Fruit fly (Drosophila melanogaster) whole organism: ENCODE measurements around the gene CG9312.
A peak's percentile ranks its signal among the peaks of the same experiment; 100 is the strongest.

Source experiments
- CG8478 ChIP-seq: fragments of >200 bp; optimal IDR thresholded peaks from 2 replicates; lab custom pipeline; 2018; ENCODE audit warnings: inconsistent platforms
- Dll ChIP-seq: fragments of >200 bp; optimal IDR thresholded peaks from 2 replicates; lab custom pipeline; 2017
- EcR ChIP-seq, 2 experiments: fragments of >200 bp; optimal IDR thresholded peaks; 2 replicates each; lab custom pipeline; 2017; ENCODE audit warnings: missing biosample characterization in 2 of 2, missing genetic modification characterization in 2 of 2, missing genetic modification reagents in 2 of 2
- pan ChIP-seq: fragments of >200 bp; optimal IDR thresholded peaks from 2 replicates; lab custom pipeline; 2017
- psq ChIP-seq: fragments of >200 bp; optimal IDR thresholded peaks from 2 replicates; lab custom pipeline; 2017
- usp ChIP-seq: fragments of >200 bp; optimal IDR thresholded peaks from 2 replicates; lab custom pipeline; 2017; ENCODE audit warnings: missing biosample characterization, missing genetic modification characterization, mixed read lengths

CG9312 gene

DNA sequence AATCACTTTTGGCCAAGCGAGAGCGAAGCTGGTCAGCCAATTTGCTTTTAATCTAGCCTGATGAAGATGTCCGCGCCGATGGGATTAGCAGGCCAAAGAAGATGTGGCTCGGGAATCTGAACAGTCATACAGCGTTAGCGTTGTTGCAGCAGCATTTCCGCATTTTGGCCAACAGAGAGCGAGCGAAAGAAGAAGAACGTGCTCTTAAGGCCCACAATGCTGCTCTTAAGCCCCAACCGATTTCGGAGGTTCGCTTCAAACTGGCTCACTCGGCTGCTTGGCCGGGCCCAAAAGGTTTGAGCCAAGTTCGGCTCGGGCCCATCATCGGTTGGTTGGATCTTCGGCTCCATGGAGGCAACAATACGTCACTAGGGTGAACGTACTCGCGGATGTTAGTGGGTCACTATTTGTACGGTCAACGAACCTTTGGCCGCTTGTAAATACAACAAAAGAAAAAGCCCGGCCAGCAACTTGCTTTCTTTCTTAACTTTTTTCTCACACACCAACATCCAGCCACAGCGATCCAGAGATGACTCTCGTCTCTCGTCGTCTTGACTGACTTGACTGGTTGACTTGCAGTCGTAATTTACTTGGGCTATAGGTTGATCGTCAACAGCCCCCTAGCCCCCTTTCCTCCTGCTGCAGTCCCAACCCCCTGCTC, 24.2 kb downstream of the CG9312 start:
- TF ChIP-seq Dll (lab: Kevin White, UChicago) (no peak), EcR (GFP tag; optimal IDR thresholded peaks at IDR 0.05; lab: Kevin White, UChicago) (peak; percentile 88 to 98), usp (GFP tag; lab: Kevin White, UChicago) (no peak), pan (lab: Kevin White, UChicago) (no peak)

DNA sequence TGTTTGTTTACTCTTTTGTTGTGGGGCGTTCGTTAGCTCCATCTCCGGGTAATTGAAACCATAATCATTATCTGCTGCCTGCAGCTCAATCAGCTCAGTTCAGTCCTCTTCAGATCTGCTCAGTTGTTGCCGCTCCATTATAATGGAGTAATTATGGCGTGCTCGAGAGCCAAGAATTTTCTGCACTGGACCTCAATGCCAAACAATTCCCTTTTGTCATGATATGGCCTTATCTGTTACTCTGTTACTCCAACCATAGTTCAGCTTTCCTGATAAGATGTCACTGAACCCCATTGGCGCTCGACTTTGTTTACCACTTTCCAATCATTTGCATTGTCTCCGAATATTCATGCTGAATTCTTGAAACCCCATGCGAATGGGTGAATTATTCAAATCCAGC, 25.3 kb downstream of the CG9312 start:
- TF ChIP-seq pan (lab: Kevin White, UChicago) (no peak), EcR (GFP tag; optimal IDR thresholded peaks at IDR 0.05; lab: Kevin White, UChicago) (peak; percentile 50 to 56)

DNA sequence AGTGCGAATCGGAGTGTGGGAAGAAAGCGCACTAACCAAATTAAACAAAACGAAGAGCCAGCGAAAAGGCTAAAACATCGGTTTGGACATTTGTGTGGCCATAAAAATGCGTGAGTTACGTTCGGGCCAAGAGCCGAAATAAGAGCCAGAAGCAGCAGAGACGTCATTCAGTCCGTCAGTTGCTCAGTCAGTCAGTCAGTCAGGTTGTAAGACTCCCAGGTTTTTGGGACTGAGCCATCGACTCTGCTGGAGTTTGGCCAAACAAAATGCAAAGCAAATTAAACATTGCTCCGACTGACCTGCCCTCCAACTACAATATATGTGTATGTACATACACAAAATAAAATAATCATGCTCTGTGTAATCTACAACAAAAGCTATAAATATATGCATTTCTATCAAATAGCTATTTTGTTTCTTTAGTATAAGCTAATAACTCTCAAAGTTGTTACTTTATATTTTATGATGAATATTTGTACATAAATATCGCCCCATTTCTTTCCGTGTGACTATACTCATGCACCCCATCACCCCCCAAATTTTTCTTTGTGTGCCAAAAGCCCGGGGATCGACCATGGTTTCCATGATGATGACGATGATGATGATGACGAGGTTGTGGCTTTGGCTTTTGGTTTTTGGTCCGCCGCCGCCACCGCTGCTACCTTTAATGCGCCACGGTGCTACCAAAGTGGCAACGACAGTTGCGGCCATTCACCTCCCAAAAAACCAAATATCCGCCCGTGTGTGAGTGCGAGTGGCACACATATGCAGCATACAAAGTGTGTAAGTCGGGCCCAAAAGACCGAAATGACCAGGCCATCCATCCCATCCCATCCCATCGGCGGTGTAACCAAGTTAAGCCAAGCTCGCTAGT, 27.8 kb downstream of the CG9312 start:
- TF ChIP-seq EcR (GFP tag; optimal IDR thresholded peaks at IDR 0.05; lab: Kevin White, UChicago) (peak in 1 of 2 experiments; percentile 60), CG8478 (lab: Kevin White, UChicago) (no peak)

DNA sequence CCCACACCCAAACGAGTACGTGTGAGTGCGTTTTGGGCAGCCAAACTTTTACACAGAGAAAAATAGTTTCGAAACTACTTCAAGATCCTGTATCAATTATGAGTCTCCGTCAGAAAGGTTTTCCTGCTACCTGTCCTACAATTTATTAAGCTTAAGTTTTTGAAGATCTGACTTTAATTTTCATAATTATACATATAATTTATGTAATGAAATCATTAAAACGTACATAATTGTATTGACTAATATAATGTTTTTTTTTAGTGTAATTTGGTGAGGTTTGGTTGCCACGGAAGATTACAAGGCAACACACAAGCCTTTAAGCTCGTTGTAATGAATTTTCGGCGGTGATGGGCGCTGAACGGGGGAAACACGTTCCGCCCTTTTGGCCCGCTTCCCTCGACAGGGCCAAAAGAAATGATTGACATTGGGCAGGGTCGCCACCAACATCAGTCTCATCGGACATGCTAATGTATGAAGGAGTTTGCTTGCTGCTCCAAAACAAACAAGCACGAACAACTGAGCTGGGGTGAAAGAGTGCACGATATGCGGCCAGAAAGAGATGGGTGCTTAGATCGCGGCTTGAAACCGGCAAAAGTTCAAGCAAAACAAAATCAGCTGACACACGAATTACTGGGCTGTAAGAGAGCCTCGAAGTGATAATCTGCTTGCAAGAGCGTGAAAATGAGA, 28.6 kb downstream of the CG9312 start:
- TF ChIP-seq EcR (GFP tag; optimal IDR thresholded peaks at IDR 0.05; lab: Kevin White, UChicago), result no peak
- TF ChIP-seq Dll (lab: Kevin White, UChicago), result no peak
- TF ChIP-seq pan (lab: Kevin White, UChicago), result no peak
- TF ChIP-seq CG8478 (lab: Kevin White, UChicago), result no peak
- TF ChIP-seq usp (GFP tag; lab: Kevin White, UChicago), result no peak
- TF ChIP-seq psq (lab: Kevin White, UChicago), result no peak

DNA sequence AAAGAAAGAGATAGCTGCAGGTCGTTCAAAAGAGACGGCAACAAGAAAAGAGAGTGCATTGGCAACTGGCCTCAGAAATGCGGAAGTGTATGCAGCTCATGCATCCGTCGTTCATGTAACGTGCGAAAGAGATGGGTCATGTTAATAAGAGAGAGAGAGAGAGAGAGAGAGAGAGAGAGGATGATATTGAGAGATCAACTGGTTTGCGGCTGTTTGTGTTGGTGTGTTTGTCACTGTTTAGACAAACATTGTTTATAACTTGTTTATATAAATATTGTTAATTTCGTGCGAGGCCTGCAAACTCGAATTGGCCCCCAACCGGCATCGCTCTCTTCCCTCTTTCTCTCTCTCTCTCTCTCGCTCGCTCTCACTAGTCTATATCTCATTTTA, 29.1 kb downstream of the CG9312 start:
- TF ChIP-seq Dll (lab: Kevin White, UChicago) (peak; percentile 50), EcR (GFP tag; optimal IDR thresholded peaks at IDR 0.05; lab: Kevin White, UChicago) (peak in 1 of 2 experiments; percentile 80), usp (GFP tag; lab: Kevin White, UChicago) (no peak), CG8478 (lab: Kevin White, UChicago) (peak; percentile 84)

DNA sequence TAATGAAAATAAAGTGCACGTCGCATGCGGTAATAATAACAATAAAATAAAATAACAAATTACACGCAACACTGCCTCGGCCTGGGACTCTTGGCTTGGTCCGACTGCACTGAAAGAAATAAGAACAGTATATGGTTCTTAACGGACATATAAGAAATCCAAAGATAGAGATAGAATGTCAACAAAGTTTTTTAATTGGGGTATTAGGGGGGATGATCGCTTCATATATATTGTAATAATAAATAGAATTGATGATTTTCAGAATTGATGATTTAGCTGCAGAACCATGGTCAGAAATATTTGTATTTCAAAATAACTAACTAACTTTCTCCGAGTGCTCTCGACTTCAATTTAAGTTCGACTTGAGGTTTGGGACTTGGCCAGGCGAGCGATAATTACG, 30.5 kb downstream of the CG9312 start:
- TF ChIP-seq usp (GFP tag; lab: Kevin White, UChicago) (no peak), pan (lab: Kevin White, UChicago) (no peak), CG8478 (lab: Kevin White, UChicago) (no peak), Dll (lab: Kevin White, UChicago) (no peak), psq (lab: Kevin White, UChicago) (no peak), EcR (GFP tag; optimal IDR thresholded peaks at IDR 0.05; lab: Kevin White, UChicago) (no peak)

DNA sequence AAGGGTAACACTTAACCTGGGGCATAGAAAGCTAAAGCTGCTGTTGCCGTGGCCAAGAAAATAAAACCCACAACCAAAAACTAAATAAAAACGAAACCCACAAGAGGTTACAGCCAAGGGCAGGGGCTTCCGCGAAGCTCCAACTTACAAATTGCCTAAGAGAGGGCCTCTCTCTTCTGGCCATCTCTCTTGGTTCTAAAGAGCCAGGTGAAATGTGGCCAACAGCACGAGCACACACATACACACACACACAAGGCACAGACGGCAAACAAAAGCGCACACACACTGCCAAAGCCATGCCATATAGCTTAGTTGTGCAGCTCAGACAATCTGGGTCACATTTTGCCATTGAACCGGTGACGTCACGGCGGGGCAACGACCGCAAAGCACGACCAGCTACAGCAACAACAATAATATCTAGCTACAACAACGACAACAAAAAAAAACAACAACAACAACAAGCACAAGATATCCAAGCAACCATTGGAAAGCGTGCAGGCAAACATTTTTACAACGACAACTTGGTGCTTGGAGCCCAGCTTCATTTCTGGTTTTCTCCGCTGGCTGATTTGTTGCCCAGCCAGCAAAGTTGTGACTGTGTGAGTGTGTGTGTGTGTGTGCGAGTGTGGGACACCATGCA, 31.2 kb downstream of the CG9312 start:
- TF ChIP-seq Dll (lab: Kevin White, UChicago) (peak; percentile 36), pan (lab: Kevin White, UChicago) (no peak), EcR (GFP tag; optimal IDR thresholded peaks at IDR 0.05; lab: Kevin White, UChicago) (peak; percentile 89 to 99), psq (lab: Kevin White, UChicago) (no peak)

DNA sequence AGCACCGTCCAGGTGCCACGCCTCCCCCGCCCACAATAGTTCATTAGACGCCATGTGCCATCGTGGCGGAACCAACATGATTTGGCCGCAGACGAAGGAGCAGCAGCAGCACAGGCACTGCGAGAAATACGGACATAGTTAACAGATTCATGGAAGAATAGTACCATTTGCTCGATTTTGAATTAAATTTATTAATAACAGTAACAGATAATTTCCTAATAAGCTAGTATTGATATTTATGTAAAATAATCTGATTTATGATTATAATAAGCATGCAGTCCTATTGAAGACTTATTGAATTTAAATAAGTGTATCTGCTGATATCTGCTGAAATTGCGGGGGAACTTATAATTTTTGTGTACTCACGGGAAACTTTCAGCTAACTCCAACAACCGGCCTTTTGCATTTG, 31.7 kb downstream of the CG9312 start:
- TF ChIP-seq Dll (lab: Kevin White, UChicago) (no peak), pan (lab: Kevin White, UChicago) (no peak), usp (GFP tag; lab: Kevin White, UChicago) (no peak), psq (lab: Kevin White, UChicago) (no peak), EcR (GFP tag; optimal IDR thresholded peaks at IDR 0.05; lab: Kevin White, UChicago) (no peak), CG8478 (lab: Kevin White, UChicago) (no peak)

DNA sequence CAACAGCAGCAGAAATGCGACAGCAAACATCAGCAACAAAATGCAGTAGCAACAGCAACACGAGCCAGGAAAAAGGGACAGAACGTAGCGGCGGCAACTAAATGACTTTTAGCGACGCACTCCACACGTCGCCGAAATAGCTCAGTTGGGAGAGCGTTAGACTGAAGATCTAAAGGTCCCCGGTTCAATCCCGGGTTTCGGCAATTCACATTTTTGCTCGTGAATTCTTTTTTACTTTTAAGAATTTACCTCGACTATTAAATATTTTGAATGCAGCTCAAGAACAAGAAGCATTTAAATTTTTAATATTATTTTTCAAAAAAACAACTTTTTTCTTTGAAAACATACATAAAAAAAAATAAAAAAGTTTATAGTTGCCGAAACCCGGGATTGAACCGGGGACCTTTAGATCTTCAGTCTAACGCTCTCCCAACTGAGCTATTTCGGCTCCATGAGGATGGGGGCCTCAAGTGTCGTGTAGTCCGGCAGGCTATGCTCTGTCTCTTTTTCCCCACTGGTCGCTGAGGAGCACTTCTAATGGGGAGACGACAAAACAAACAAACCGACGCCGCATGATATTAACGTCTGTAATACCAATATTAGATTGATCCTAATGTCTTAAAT, 32.4 kb downstream of the CG9312 start:
- TF ChIP-seq usp (GFP tag; lab: Kevin White, UChicago) (no peak), pan (lab: Kevin White, UChicago) (no peak), psq (lab: Kevin White, UChicago) (no peak), CG8478 (lab: Kevin White, UChicago) (no peak)

DNA sequence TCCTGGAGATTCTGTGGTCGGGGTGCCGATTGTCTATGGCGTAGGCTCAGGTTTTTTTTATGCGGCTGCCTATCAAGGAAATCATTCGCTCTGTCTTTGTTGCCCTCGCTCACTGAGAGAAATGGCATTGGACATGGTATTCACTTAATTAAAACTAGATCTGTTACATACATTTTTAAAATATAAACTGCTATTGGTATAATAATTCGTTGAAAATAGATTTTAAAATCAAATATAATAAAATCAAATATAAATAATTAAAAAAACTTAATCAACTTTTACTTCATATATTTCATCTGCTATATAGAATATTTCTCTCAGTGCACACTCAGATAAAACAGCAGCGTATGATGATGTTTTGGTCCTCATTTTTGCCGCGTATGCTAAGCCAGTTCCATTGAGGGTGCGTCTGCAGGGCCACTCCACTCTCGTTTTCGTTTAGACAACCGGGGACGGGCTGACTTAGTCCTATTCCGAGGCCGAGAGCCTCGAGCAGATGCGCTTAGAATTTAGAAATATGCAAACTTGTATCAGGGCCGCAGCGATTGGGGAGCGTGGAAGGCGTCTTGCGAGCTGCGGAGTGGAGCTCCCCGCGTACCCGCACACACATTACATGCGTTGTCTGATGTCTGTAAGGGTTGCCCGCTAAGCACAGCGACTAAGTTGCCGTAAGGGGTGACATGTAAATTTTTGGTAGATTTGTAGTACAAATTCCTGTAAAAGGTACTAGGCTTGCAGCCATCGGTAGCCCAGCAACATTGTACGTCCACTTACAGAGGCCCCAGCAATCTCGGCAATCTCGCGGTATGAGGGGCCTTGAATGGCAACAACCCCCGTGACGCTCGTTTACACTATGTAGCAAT, 34.2 kb downstream of the CG9312 start:
- no peak for TF ChIP-seq pan (lab: Kevin White, UChicago)
- TF ChIP-seq Dll (lab: Kevin White, UChicago), result no peak
- no peak for TF ChIP-seq CG8478 (lab: Kevin White, UChicago)
- no peak for TF ChIP-seq usp (GFP tag; lab: Kevin White, UChicago)
- no peak for TF ChIP-seq EcR (GFP tag; optimal IDR thresholded peaks at IDR 0.05; lab: Kevin White, UChicago)
- no peak for TF ChIP-seq psq (lab: Kevin White, UChicago)
